Worm (Caenorhabditis elegans): ENCODE results near the gene F37C12.21.
A peak's percentile ranks its signal among the peaks of the same experiment; 100 is the strongest.

- TF ChIP-seq unc-62 (GFP tag; optimal IDR thresholded peaks at IDR 0.05 in 1 of 2) (peak in 1 of 2 experiments; percentile 68), unc-62 (tag; optimal IDR thresholded peaks at IDR 0.05) (no peak), arid-1 (GFP tag; conservative IDR thresholded peaks at IDR 0.05) (no peak), T20F7.1 (GFP tag; optimal IDR thresholded peaks at IDR 0.05) (no peak), egl-43 (GFP tag; IDR thresholded peaks at IDR 0.05) (no peak), skn-1 (tag; optimal IDR thresholded peaks at IDR 0.05) (no peak), jun-1 (tag; optimal IDR thresholded peaks at IDR 0.05) (no peak), tag-97 (GFP tag; IDR thresholded peaks at IDR 0.05) (no peak), spr-3 (GFP tag; optimal IDR thresholded peaks at IDR 0.05) (no peak), egl-27 (tag; optimal IDR thresholded peaks at IDR 0.05) (no peak), nhr-25 (tag; optimal IDR thresholded peaks at IDR 0.05; ENCODE audit: borderline replicate concordance, insufficient read depth) (no peak), zag-1 (tag; optimal IDR thresholded peaks at IDR 0.05) (no peak), nhr-237 (tag; optimal IDR thresholded peaks at IDR 0.05) (no peak), nhr-11 (tag; optimal IDR thresholded peaks at IDR 0.05) (peak; percentile 82), ces-1 (GFP tag; optimal IDR thresholded peaks at IDR 0.05) (no peak)
Observed at ce11 chrIII:7216924-7217521, 28.9 kb downstream of the F37C12.21 start.

Data from whole organism, L4 larva.